Fruit fly (Drosophila melanogaster) whole organism, wandering third instar larva: ENCODE measurements around the gene CG34124.
A peak's percentile ranks its signal among the peaks of the same experiment; 100 is the strongest.

ENCODE experiments used
- CG32264 ChIP-seq: fragments of 200-800 bp; sonication (Bioruptor generic); optimal IDR thresholded peaks from 2 replicates; lab custom pipeline; 2016; ENCODE audit warnings: missing biosample characterization, missing genetic modification characterization
- CG9705 ChIP-seq: fragments of 200-800 bp; sonication (Bioruptor generic); optimal IDR thresholded peaks from 2 replicates; lab custom pipeline; 2018; ENCODE audit warnings: missing biosample characterization, mild to moderate bottlenecking, missing genetic modification characterization
- Dfd ChIP-seq: fragments of >200 bp; optimal IDR thresholded peaks from 2 replicates; lab custom pipeline; 2017; ENCODE audit warnings: missing biosample characterization, missing genetic modification characterization
- Dif ChIP-seq: fragments of 200-275, 200-300 bp; sonication (Bioruptor generic); optimal IDR thresholded peaks from 2 replicates; lab custom pipeline; 2018; ENCODE audit warnings: missing biosample characterization, missing genetic modification characterization; ENCODE audit not compliant: partially characterized antibody
- HLH106 ChIP-seq: fragments of 200-800 bp; optimal IDR thresholded peaks from 3 replicates; lab custom pipeline; 2019; ENCODE audit warnings: missing biosample characterization, mild to moderate bottlenecking, missing genetic modification characterization, moderate library complexity
- Hnf4 ChIP-seq: fragments of 200-800 bp; sonication (Bioruptor generic); optimal IDR thresholded peaks from 2 replicates; lab custom pipeline; 2016; ENCODE audit warnings: missing biosample characterization, mild to moderate bottlenecking, missing genetic modification characterization
- Hr83 ChIP-seq: fragments of 200-300 bp; sonication (Bioruptor generic); optimal IDR thresholded peaks from 2 replicates; lab custom pipeline; 2016; ENCODE audit warnings: missing biosample characterization, mild to moderate bottlenecking, missing genetic modification characterization, moderate library complexity; ENCODE audit not compliant: poor library complexity, severe bottlenecking
- Jra ChIP-seq: sonication (Bioruptor generic); optimal IDR thresholded peaks from 2 replicates; lab custom pipeline; 2016; ENCODE audit warnings: missing biosample characterization, missing genetic modification characterization
- Mio ChIP-seq: sonication (Bioruptor generic); optimal IDR thresholded peaks from 2 replicates; lab custom pipeline; 2016; ENCODE audit warnings: missing biosample characterization, missing genetic modification characterization
- Myc ChIP-seq: fragments of >200 bp; optimal IDR thresholded peaks from 2 replicates; lab custom pipeline; 2017
- N ChIP-seq: fragments of >200 bp; optimal IDR thresholded peaks from 2 replicates; lab custom pipeline; 2018; ENCODE audit warnings: missing biosample characterization, missing external identifiers, missing genetic modification characterization
- OdsH ChIP-seq: fragments of 200-800 bp; sonication (Bioruptor generic); optimal IDR thresholded peaks from 2 replicates; lab custom pipeline; 2016; ENCODE audit warnings: missing biosample characterization, mild to moderate bottlenecking, missing genetic modification characterization
- Rel ChIP-seq, 2 experiments: fragments of 200-800 bp; sonication (Bioruptor generic) in 1 of 2; optimal IDR thresholded peaks; 2 replicates in 1 of 2; 3 replicates in 1 of 2; lab custom pipeline; 2016 to 2019; ENCODE audit warnings: mild to moderate bottlenecking in 2 of 2, missing biosample characterization in 2 of 2, missing genetic modification characterization in 2 of 2, moderate library complexity in 1 of 2
- Sp1 ChIP-seq: fragments of 200-800 bp; sonication (Bioruptor generic); optimal IDR thresholded peaks from 3 replicates; lab custom pipeline; 2019; ENCODE audit warnings: missing biosample characterization, mild to moderate bottlenecking, missing genetic modification characterization, moderate library complexity
- br ChIP-seq: fragments of 200-800 bp; sonication (Bioruptor generic); optimal IDR thresholded peaks from 2 replicates; lab custom pipeline; 2016; ENCODE audit warnings: missing biosample characterization, missing genetic modification characterization
- dl ChIP-seq, 2 experiments: fragments of 175-275, 200-275 bp in 1 of 2; fragments of 200-275 bp in 1 of 2; sonication (Bioruptor generic); optimal IDR thresholded peaks; lab custom pipeline; 2018; ENCODE audit warnings: mild to moderate bottlenecking in 2 of 2, missing biosample characterization in 2 of 2, missing genetic modification characterization in 2 of 2, moderate library complexity in 2 of 2; ENCODE audit not compliant: partially characterized antibody in 2 of 2, insufficient read depth in 1 of 2
- dmrt93B ChIP-seq: fragments of 200-800 bp; sonication (Bioruptor generic); optimal IDR thresholded peaks from 2 replicates; lab custom pipeline; 2018; ENCODE audit warnings: missing biosample characterization, mild to moderate bottlenecking, missing genetic modification characterization
- ey ChIP-seq: fragments of 200-800 bp; sonication (Bioruptor generic); optimal IDR thresholded peaks from 2 replicates; lab custom pipeline; 2016; ENCODE audit warnings: missing biosample characterization, missing genetic modification characterization
- foxo ChIP-seq, 2 experiments: fragments of 200-800 bp; sonication (Bioruptor generic); optimal IDR thresholded peaks; 2 replicates in 1 of 2; 3 replicates in 1 of 2; lab custom pipeline; 2016 to 2017; ENCODE audit warnings: missing biosample characterization in 2 of 2, missing genetic modification characterization in 2 of 2
- fru ChIP-seq: fragments of 200-800 bp; sonication (Bioruptor generic); optimal IDR thresholded peaks from 3 replicates; lab custom pipeline; 2016; ENCODE audit warnings: missing biosample characterization, mild to moderate bottlenecking, missing genetic modification characterization
- h ChIP-seq: fragments of 200-800 bp; sonication (Bioruptor generic); optimal IDR thresholded peaks from 3 replicates; lab custom pipeline; 2016; ENCODE audit warnings: missing biosample characterization, mild to moderate bottlenecking, missing genetic modification characterization
- jim ChIP-seq: fragments of 175-275, 200-325 bp; sonication (Bioruptor generic); optimal IDR thresholded peaks from 2 replicates; lab custom pipeline; 2016; ENCODE audit warnings: missing biosample characterization, mild to moderate bottlenecking, missing genetic modification characterization
- pan ChIP-seq: fragments of >200 bp; optimal IDR thresholded peaks from 2 replicates; lab custom pipeline; 2017
- psq ChIP-seq: fragments of 200-800 bp; sonication (Bioruptor generic); optimal IDR thresholded peaks from 3 replicates; lab custom pipeline; 2017; ENCODE audit warnings: missing biosample characterization, mild to moderate bottlenecking, missing genetic modification characterization, moderate library complexity
- rgr ChIP-seq: fragments of 200-800 bp; sonication (Bioruptor generic); optimal IDR thresholded peaks from 3 replicates; lab custom pipeline; 2016; ENCODE audit warnings: missing biosample characterization, mild to moderate bottlenecking, missing genetic modification characterization
- sage ChIP-seq: fragments of 200-800 bp; sonication (Bioruptor generic); optimal IDR thresholded peaks from 2 replicates; lab custom pipeline; 2016; ENCODE audit warnings: missing biosample characterization, mild to moderate bottlenecking, missing genetic modification characterization
- sv ChIP-seq: fragments of 200-800 bp; sonication (Bioruptor generic); optimal IDR thresholded peaks from 3 replicates; lab custom pipeline; 2016; ENCODE audit warnings: missing biosample characterization, missing genetic modification characterization
- tai ChIP-seq: sonication (Bioruptor generic); optimal IDR thresholded peaks from 2 replicates; lab custom pipeline; 2016; ENCODE audit warnings: missing biosample characterization, missing genetic modification characterization
- usp ChIP-seq: fragments of >200 bp; optimal IDR thresholded peaks from 2 replicates; lab custom pipeline; 2017; ENCODE audit warnings: missing biosample characterization, missing genetic modification characterization
- woc ChIP-seq: sonication (Bioruptor generic); optimal IDR thresholded peaks from 2 replicates; lab custom pipeline; 2016; ENCODE audit warnings: missing biosample characterization, mild to moderate bottlenecking, missing genetic modification characterization

Gene CG34124

DNA sequence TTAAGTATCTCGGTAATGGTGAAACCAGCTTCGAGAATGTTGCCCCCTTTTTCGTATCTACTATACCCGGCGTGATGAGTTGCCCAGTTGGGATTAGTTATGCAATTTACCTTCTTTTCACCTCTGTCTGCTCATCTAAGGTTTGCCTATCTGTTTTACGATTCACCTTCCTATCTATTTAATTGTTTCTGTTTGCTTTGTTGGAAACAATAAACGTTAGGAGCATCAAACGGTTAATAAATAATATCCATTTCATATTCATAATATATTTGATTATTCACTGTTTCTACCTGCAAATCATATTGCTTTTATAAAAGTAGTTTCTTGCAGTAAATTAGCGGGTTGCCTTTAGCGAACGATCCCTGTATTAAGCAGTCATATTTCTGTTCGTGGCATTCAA lies 49.0 kb downstream of the CG34124 start:
- no peak for TF ChIP-seq jim (GFP tag; lab: Kevin White, UChicago)
- TF ChIP-seq Hnf4 = no peak
- TF ChIP-seq tai (GFP tag; lab: Kevin White, UChicago) = no peak
- no peak for TF ChIP-seq Mio (GFP tag; lab: Kevin White, UChicago)
- TF ChIP-seq N (GFP tag; lab: Kevin White, UChicago) = no peak
- TF ChIP-seq rgr (GFP tag; lab: Kevin White, UChicago) = peak; percentile 9
- TF ChIP-seq Dfd (GFP tag; lab: Kevin White, UChicago) = no peak
- no peak for TF ChIP-seq Rel (GFP tag; optimal IDR thresholded peaks at IDR 0.05; lab: Kevin White, UChicago)
- peak; percentile 15 for TF ChIP-seq Rel (tag; optimal IDR thresholded peaks at IDR 0.05; lab: Kevin White, UChicago)
- TF ChIP-seq usp (GFP tag; lab: Kevin White, UChicago) = no peak
- no peak for TF ChIP-seq psq (GFP tag; lab: Kevin White, UChicago)
- TF ChIP-seq OdsH (GFP tag; lab: Kevin White, UChicago) = peak; percentile 16
- no peak for TF ChIP-seq Myc
- peak in 1 of 2 experiments; percentile 6 for TF ChIP-seq foxo (GFP tag; optimal IDR thresholded peaks at IDR 0.05; lab: Kevin White, UChicago)
- TF ChIP-seq CG9705 = no peak
- TF ChIP-seq Sp1 (GFP tag; lab: Kevin White, UChicago) = no peak
- peak; percentile 17 for TF ChIP-seq br
- no peak for TF ChIP-seq sv (GFP tag; lab: Kevin White, UChicago)
- TF ChIP-seq Dif (GFP tag; lab: Kevin White, UChicago) = no peak

DNA sequence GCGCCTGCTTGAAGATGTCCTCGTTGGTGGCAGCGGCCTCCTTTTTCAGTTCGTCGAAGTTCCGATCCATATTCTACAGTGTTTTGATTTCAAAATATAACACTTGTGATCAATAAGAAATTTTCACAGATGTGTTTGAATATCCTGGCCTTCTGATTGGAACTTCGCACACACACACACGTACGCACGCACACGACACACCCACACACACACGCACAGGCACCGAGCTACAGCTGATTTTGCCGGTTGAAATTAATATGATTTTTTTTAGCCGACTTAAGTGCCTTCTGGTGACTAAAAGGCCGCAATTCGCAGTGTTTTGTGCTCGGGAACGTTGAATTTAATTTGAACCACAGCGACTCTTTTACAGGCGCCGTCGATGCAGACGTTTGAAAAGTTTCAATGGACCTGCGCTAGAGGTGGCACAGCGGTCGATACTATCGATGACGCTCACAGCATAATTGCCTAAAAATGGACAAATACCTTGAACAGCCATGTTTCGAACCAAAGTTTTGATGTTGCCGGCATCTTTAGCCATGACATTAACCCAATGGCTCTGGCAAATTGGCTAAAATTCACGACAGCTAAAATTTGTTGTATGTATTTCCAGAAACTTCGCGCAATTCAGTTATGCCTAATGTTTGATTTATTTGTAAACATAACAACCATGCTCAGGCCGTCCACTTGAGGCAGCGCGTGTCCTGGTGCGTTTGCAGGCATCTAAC lies 51.3 kb downstream of the CG34124 start, which contains the start of gene Rtnl1:
Gene Rtnl1 (minus strand): TSS at position 415 of the 725 bp plus-strand sequence.
- TF ChIP-seq h (GFP tag; lab: Kevin White, UChicago) (peak; percentile 60), Dif (GFP tag; lab: Kevin White, UChicago) (peak; percentile 57), dmrt93B (GFP tag; lab: Kevin White, UChicago) (no peak), br (peak; percentile 29), dl (GFP tag; optimal IDR thresholded peaks at IDR 0.05; lab: Kevin White, UChicago; ENCODE audit: insufficient read depth in 1 of 2, partially characterized antibody in 2 of 2) (no peak), Myc (peak; percentile 92), HLH106 (tag; lab: Kevin White, UChicago) (peak; percentile 17), Rel (GFP tag; optimal IDR thresholded peaks at IDR 0.05; lab: Kevin White, UChicago) (no peak), Rel (tag; optimal IDR thresholded peaks at IDR 0.05; lab: Kevin White, UChicago) (peak; percentile 57), OdsH (GFP tag; lab: Kevin White, UChicago) (no peak), foxo (GFP tag; optimal IDR thresholded peaks at IDR 0.05; lab: Kevin White, UChicago) (peak in 1 of 2 experiments; percentile 27), rgr (GFP tag; lab: Kevin White, UChicago) (peak; percentile 69), pan (no peak), Jra (GFP tag; lab: Kevin White, UChicago) (peak; percentile 65), fru (GFP tag; lab: Kevin White, UChicago) (peak; percentile 23), Sp1 (GFP tag; lab: Kevin White, UChicago) (peak; percentile 54), Hr83 (peak; percentile 78), CG9705 (peak; percentile 12)
- TF ChIP-seq, all 38 proteins: peak for 13

DNA sequence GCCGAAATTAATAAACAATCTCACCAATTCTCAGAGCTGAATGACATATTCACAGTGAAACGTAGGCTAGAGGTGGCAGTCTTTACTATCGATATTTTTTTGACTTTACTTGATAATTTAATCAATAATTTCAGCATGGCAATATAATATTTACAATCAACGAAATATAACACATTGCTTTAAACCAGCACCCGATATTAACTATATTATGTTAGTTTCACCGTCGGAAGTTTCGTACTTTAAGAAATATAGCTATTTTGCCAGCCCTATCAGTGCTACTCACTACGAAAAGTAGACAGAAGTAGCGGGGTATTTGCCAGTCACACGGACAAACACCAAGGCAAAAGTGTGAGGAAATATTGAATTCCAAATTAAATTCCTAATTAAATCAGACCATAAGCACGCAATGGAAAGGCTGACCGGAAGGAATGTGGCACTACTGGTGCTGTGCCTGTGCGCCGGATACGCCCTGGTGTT lies 52.6 kb downstream of the CG34124 start, which contains the start of the genes CG31917, Tfb5 and SelT:
Gene CG31917 (minus strand): TSS at position 51 of the 477 bp plus-strand sequence.
Gene Tfb5 (minus strand): TSS at position 51 of the 477 bp plus-strand sequence.
Gene SelT (plus strand): TSS at position 139 of the 477 bp plus-strand sequence.
- TF ChIP-seq Sp1 (GFP tag; lab: Kevin White, UChicago) = peak; percentile 55
- TF ChIP-seq woc (GFP tag; lab: Kevin White, UChicago) = peak; percentile 92
- TF ChIP-seq jim (GFP tag; lab: Kevin White, UChicago) = no peak
- peak; percentile 45 for TF ChIP-seq psq (GFP tag; lab: Kevin White, UChicago)
- peak; percentile 45 for TF ChIP-seq sv (GFP tag; lab: Kevin White, UChicago)
- peak; percentile 46 for TF ChIP-seq CG32264 (GFP tag; lab: Kevin White, UChicago)
- no peak for TF ChIP-seq sage (GFP tag; lab: Kevin White, UChicago)
- peak; percentile 93 for TF ChIP-seq Myc
- no peak for TF ChIP-seq Mio (GFP tag; lab: Kevin White, UChicago)
- TF ChIP-seq fru (GFP tag; lab: Kevin White, UChicago) = peak; percentile 52
- peak; percentile 55 for TF ChIP-seq OdsH (GFP tag; lab: Kevin White, UChicago)
- TF ChIP-seq Dfd (GFP tag; lab: Kevin White, UChicago) = no peak
- peak; percentile 75 for TF ChIP-seq rgr (GFP tag; lab: Kevin White, UChicago)
- TF ChIP-seq CG9705 = peak; percentile 37
- TF ChIP-seq foxo (GFP tag; optimal IDR thresholded peaks at IDR 0.05; lab: Kevin White, UChicago) = peak in 1 of 2 experiments; percentile 66
- TF ChIP-seq br = peak; percentile 60
- peak; percentile 67 for TF ChIP-seq HLH106 (tag; lab: Kevin White, UChicago)
- TF ChIP-seq ey = peak; percentile 72
- no peak for TF ChIP-seq dl (GFP tag; optimal IDR thresholded peaks at IDR 0.05; lab: Kevin White, UChicago; ENCODE audit: insufficient read depth in 1 of 2, partially characterized antibody in 2 of 2)
- no peak for TF ChIP-seq Dif (GFP tag; lab: Kevin White, UChicago)
- TF ChIP-seq h (GFP tag; lab: Kevin White, UChicago) = peak; percentile 79
- TF ChIP-seq, all 38 proteins: peak for 15
